Worm (Caenorhabditis elegans) whole organism, late embryonic: ENCODE measurements around the gene msp-152.

Experiments used
- K09A11.1 ChIP-seq: sonication (generic microtip); optimal IDR thresholded peaks from 2 replicates; lab custom pipeline; 2017; ENCODE audit warnings: antibody characterized with exemption, mild to moderate bottlenecking, missing genetic modification characterization, missing compliant biosample characterization; ENCODE audit not compliant: insufficient read depth
- ceh-22 ChIP-seq: sonication (generic microtip); optimal IDR thresholded peaks from 2 replicates; lab custom pipeline; 2017; ENCODE audit warnings: missing biosample characterization, missing genetic modification characterization
- ceh-9 ChIP-seq: sonication (generic microtip); optimal IDR thresholded peaks from 2 replicates; lab custom pipeline; 2016; ENCODE audit warnings: mild to moderate bottlenecking, missing genetic modification characterization, inconsistent platforms, missing compliant biosample characterization
- dve-1 ChIP-seq: sonication (generic microtip); optimal IDR thresholded peaks from 2 replicates; lab custom pipeline; 2017; ENCODE audit warnings: antibody characterized with exemption, mild to moderate bottlenecking, missing genetic modification characterization, missing compliant biosample characterization
- hlh-8 ChIP-seq: sonication (generic microtip); optimal IDR thresholded peaks from 2 replicates; lab custom pipeline; 2016; ENCODE audit warnings: missing genotype, missing genetic modification characterization, missing compliant biosample characterization
- lin-11 ChIP-seq: fragments of 200-800 bp; sonication (Bioruptor generic); optimal IDR thresholded peaks from 2 replicates; lab custom pipeline; 2018; ENCODE audit warnings: mild to moderate bottlenecking, missing genetic modification characterization, missing compliant biosample characterization
- nhr-11 ChIP-seq: fragments of 150-350 bp; optimal IDR thresholded peaks from 2 replicates; lab custom pipeline; 2014; ENCODE audit warnings: missing biosample characterization, missing genetic modification characterization
- pag-3 ChIP-seq: sonication (generic microtip); optimal IDR thresholded peaks from 2 replicates; lab custom pipeline; 2016; ENCODE audit warnings: missing compliant biosample characterization, missing genetic modification characterization, borderline replicate concordance
- pha-2 ChIP-seq: sonication (generic microtip); optimal IDR thresholded peaks from 2 replicates; lab custom pipeline; 2017; ENCODE audit warnings: mild to moderate bottlenecking, missing genetic modification characterization, missing compliant biosample characterization
- tbx-2 ChIP-seq: sonication (generic microtip); optimal IDR thresholded peaks from 2 replicates; lab custom pipeline; 2016; ENCODE audit warnings: missing genetic modification characterization, missing compliant biosample characterization

- TF ChIP-seq pag-3 (tag; lab: Kevin White, UChicago) (no peak), lin-11 (tag; lab: Kevin White, UChicago) (no peak), nhr-11 (tag; lab: Kevin White, UChicago) (no peak), pha-2 (no peak), dve-1 (tag; lab: Kevin White, UChicago) (no peak), hlh-8 (no peak), tbx-2 (tag; lab: Kevin White, UChicago) (no peak), ceh-22 (tag; lab: Kevin White, UChicago) (no peak), ceh-9 (tag; lab: Kevin White, UChicago) (no peak), K09A11.1 (tag; lab: Kevin White, UChicago) (no peak)
Observed at ce11 chrII:4981682-4982404, 49.0 kb downstream of the msp-152 start.
